Fruit fly (Drosophila melanogaster) whole organism, embryonic: ENCODE results near the gene CG8861.

Experiments used
- B-H2 ChIP-seq: fragments of 200-800 bp; sonication (Bioruptor generic); optimal IDR thresholded peaks from 2 replicates; lab custom pipeline; 2018; ENCODE audit warnings: missing biosample characterization, mild to moderate bottlenecking, missing genetic modification characterization
- CG10147 ChIP-seq: fragments of 200-800 bp; sonication (Bioruptor generic); optimal IDR thresholded peaks from 2 replicates; lab custom pipeline; 2019; ENCODE audit warnings: missing biosample characterization, mild to moderate bottlenecking, missing genetic modification characterization, moderate library complexity
- CG10209 ChIP-seq: fragments of 200-800 bp; sonication (Bioruptor generic); optimal IDR thresholded peaks from 3 replicates; lab custom pipeline; 2017; ENCODE audit warnings: missing biosample characterization, mild to moderate bottlenecking, missing genetic modification characterization, missing genetic modification reagents
- CG10543 ChIP-seq: fragments of 200-800 bp; sonication (Bioruptor generic); optimal IDR thresholded peaks from 3 replicates; lab custom pipeline; 2017; ENCODE audit warnings: missing biosample characterization, mild to moderate bottlenecking, missing genetic modification characterization, moderate library complexity
- CG11695 ChIP-seq: fragments of 200-800 bp; sonication (Bioruptor generic); IDR thresholded peaks from 3 replicates; pipeline ENCODE4 v1.3.6; 2022; ENCODE audit warnings: missing biosample characterization, missing genetic modification characterization
- CG13424 ChIP-seq: fragments of 200-800 bp; sonication (Bioruptor generic); optimal IDR thresholded peaks from 2 replicates; lab custom pipeline; 2019; ENCODE audit warnings: missing biosample characterization, mild to moderate bottlenecking, missing genetic modification characterization, moderate library complexity
- CG15269 ChIP-seq: fragments of 200-800 bp; sonication (Bioruptor generic); optimal IDR thresholded peaks from 2 replicates; lab custom pipeline; 2018; ENCODE audit warnings: missing biosample characterization, mild to moderate bottlenecking, missing genetic modification characterization, moderate library complexity
- CG15696 ChIP-seq: fragments of 200-800 bp; sonication (Bioruptor generic); optimal IDR thresholded peaks from 2 replicates; lab custom pipeline; 2019; ENCODE audit warnings: missing biosample characterization, mild to moderate bottlenecking, missing genetic modification characterization, moderate library complexity
- CG17829 ChIP-seq: fragments of 200-800 bp; optimal IDR thresholded peaks from 2 replicates; lab custom pipeline; 2019; ENCODE audit warnings: missing biosample characterization, mild to moderate bottlenecking, missing genetic modification characterization, moderate library complexity
- CG18619 ChIP-seq: fragments of 200-800 bp; sonication (Bioruptor generic); optimal IDR thresholded peaks from 3 replicates; lab custom pipeline; 2017; ENCODE audit warnings: missing biosample characterization, mild to moderate bottlenecking, missing genetic modification characterization
- CG2712 ChIP-seq: fragments of 200-800 bp; optimal IDR thresholded peaks from 3 replicates; lab custom pipeline; 2019; ENCODE audit warnings: missing biosample characterization, mild to moderate bottlenecking, missing genetic modification characterization, moderate library complexity
- CG2875 ChIP-seq: fragments of 200-800 bp; sonication (Bioruptor generic); optimal IDR thresholded peaks from 2 replicates; lab custom pipeline; 2017; ENCODE audit warnings: missing biosample characterization, mild to moderate bottlenecking, missing genetic modification characterization, missing genetic modification reagents
- CG31365 ChIP-seq: fragments of 200-800 bp; sonication (Bioruptor generic); optimal IDR thresholded peaks from 2 replicates; lab custom pipeline; 2018; ENCODE audit warnings: missing biosample characterization, mild to moderate bottlenecking, missing genetic modification characterization
- CG31388 ChIP-seq: fragments of 200-800 bp; sonication (Bioruptor generic); optimal IDR thresholded peaks from 2 replicates; lab custom pipeline; 2016; ENCODE audit warnings: missing biosample characterization, missing genetic modification characterization
- CG4617 ChIP-seq: fragments of 200-800 bp; sonication (Bioruptor generic); optimal IDR thresholded peaks from 3 replicates; lab custom pipeline; 2016; ENCODE audit warnings: missing biosample characterization, missing genetic modification characterization, borderline replicate concordance
- CG5953 ChIP-seq: fragments of 200-800 bp; sonication (Bioruptor generic); IDR thresholded peaks from 2 replicates; pipeline ENCODE4 v1.3.6; 2022; ENCODE audit warnings: missing biosample characterization, missing genetic modification characterization
- CG8924 ChIP-seq: fragments of 200-800 bp; optimal IDR thresholded peaks from 3 replicates; lab custom pipeline; 2019; ENCODE audit warnings: missing biosample characterization, mild to moderate bottlenecking, missing genetic modification characterization, moderate library complexity
- CTCF ChIP-seq: fragments of 200-800 bp; sonication (Bioruptor generic); optimal IDR thresholded peaks from 2 replicates; lab custom pipeline; 2017; ENCODE audit warnings: missing biosample characterization, mild to moderate bottlenecking, missing genetic modification characterization, moderate library complexity
- Fer3 ChIP-seq: fragments of 200-800 bp; sonication (Bioruptor generic); optimal IDR thresholded peaks from 2 replicates; lab custom pipeline; 2018; ENCODE audit warnings: missing biosample characterization, mild to moderate bottlenecking, missing genetic modification characterization, moderate library complexity
- HLH4C ChIP-seq: fragments of 200-800 bp; sonication (Bioruptor generic); IDR thresholded peaks from 3 replicates; pipeline ENCODE4 v1.3.6; 2022; ENCODE audit warnings: missing biosample characterization, missing genetic modification characterization; ENCODE audit not compliant: partially characterized antibody
- HLH54F ChIP-seq: fragments of 200-800 bp; sonication (Bioruptor generic); optimal IDR thresholded peaks from 3 replicates; lab custom pipeline; 2016; ENCODE audit warnings: missing biosample characterization, missing genetic modification characterization
- Hand ChIP-seq: fragments of 200-800 bp; sonication (Bioruptor generic); optimal IDR thresholded peaks from 2 replicates; lab custom pipeline; 2017; ENCODE audit warnings: mild to moderate bottlenecking, missing biosample characterization, missing genetic modification reagents, missing genetic modification characterization
- HmgZ ChIP-seq: fragments of 200-800 bp; sonication (Bioruptor generic); optimal IDR thresholded peaks from 2 replicates; lab custom pipeline; 2018; ENCODE audit warnings: missing biosample characterization, mild to moderate bottlenecking, missing genetic modification characterization
- Lim3 ChIP-seq: fragments of 200-800 bp; sonication (Bioruptor generic); IDR thresholded peaks from 2 replicates; pipeline ENCODE4 v1.3.6; 2022; ENCODE audit warnings: missing biosample characterization, missing genetic modification characterization
- Max ChIP-seq: fragments of 200-800 bp; sonication (Bioruptor generic); optimal IDR thresholded peaks from 2 replicates; lab custom pipeline; 2016; ENCODE audit warnings: missing biosample characterization, mild to moderate bottlenecking, missing genetic modification characterization
- Ptx1 ChIP-seq: fragments of 200-800 bp; sonication (Bioruptor generic); IDR thresholded peaks from 2 replicates; pipeline ENCODE4 v1.3.6; 2022; ENCODE audit warnings: missing biosample characterization, missing genetic modification characterization
- Rfx ChIP-seq: fragments of 200-800 bp; sonication (Bioruptor generic); IDR thresholded peaks from 2 replicates; pipeline ENCODE4 v1.3.6; 2022; ENCODE audit warnings: missing biosample characterization, missing genetic modification characterization
- abd-A ChIP-seq: fragments of 200-800 bp; sonication (Bioruptor generic); optimal IDR thresholded peaks from 3 replicates; lab custom pipeline; 2019; ENCODE audit warnings: missing biosample characterization, mild to moderate bottlenecking, missing genetic modification characterization, moderate library complexity
- bcd ChIP-seq: fragments of 200-800 bp; sonication (Bioruptor generic); optimal IDR thresholded peaks from 2 replicates; lab custom pipeline; 2017; ENCODE audit warnings: missing biosample characterization, mild to moderate bottlenecking, missing genetic modification characterization
- bsh ChIP-seq, 2 experiments: fragments of 200-800 bp; sonication (Bioruptor generic); optimal IDR thresholded peaks; 2 replicates each; lab custom pipeline; 2017 to 2018; ENCODE audit warnings: mild to moderate bottlenecking in 2 of 2, missing biosample characterization in 2 of 2, missing genetic modification characterization in 2 of 2, moderate library complexity in 1 of 2
- cato ChIP-seq: fragments of 200-800 bp; sonication (Bioruptor generic); optimal IDR thresholded peaks from 2 replicates; lab custom pipeline; 2016; ENCODE audit warnings: missing biosample characterization, missing genetic modification characterization, borderline replicate concordance
- chm ChIP-seq: fragments of 200-800 bp; sonication (Bioruptor generic); IDR thresholded peaks from 2 replicates; pipeline ENCODE4 v1.3.6; 2022; ENCODE audit warnings: missing biosample characterization, missing genetic modification characterization
- ci ChIP-seq: fragments of 200-800 bp; sonication (Bioruptor generic); IDR thresholded peaks from 3 replicates; pipeline ENCODE4 v1.3.6; 2022; ENCODE audit warnings: missing biosample characterization, missing genetic modification characterization
- da ChIP-seq: fragments of 200-800 bp; sonication (Bioruptor generic); optimal IDR thresholded peaks from 2 replicates; lab custom pipeline; 2016; ENCODE audit warnings: missing biosample characterization, missing genetic modification characterization
- gce ChIP-seq: fragments of 200-800 bp; sonication (Bioruptor generic); IDR thresholded peaks from 3 replicates; pipeline ENCODE4 v1.3.6; 2022; ENCODE audit warnings: missing biosample characterization, missing genetic modification characterization
- insv ChIP-seq, 2 experiments: fragments of 200-800 bp; sonication (Bioruptor generic); optimal IDR thresholded peaks; 3 replicates each; lab custom pipeline; 2016 to 2018; ENCODE audit warnings: missing biosample characterization in 2 of 2, missing genetic modification characterization in 2 of 2
- nau ChIP-seq: fragments of 200-800 bp; sonication (Bioruptor generic); optimal IDR thresholded peaks from 3 replicates; lab custom pipeline; 2017; ENCODE audit warnings: missing biosample characterization, mild to moderate bottlenecking, missing genetic modification characterization, missing genetic modification reagents
- nerfin-1 ChIP-seq: fragments of 200-800 bp; sonication (Bioruptor generic); optimal IDR thresholded peaks from 3 replicates; lab custom pipeline; 2019; ENCODE audit warnings: missing biosample characterization, mild to moderate bottlenecking, missing genetic modification characterization, moderate library complexity
- otp ChIP-seq: fragments of 200-800 bp; sonication (Bioruptor generic); IDR thresholded peaks from 3 replicates; pipeline ENCODE4, ENCODE4 v1.3.6; 2022; ENCODE audit warnings: missing biosample characterization, missing genetic modification characterization
- phol ChIP-seq: fragments of 200-800 bp; sonication (Bioruptor generic); optimal IDR thresholded peaks from 3 replicates; lab custom pipeline; 2018; ENCODE audit warnings: missing biosample characterization, mild to moderate bottlenecking, missing genetic modification characterization, moderate library complexity
- pum ChIP-seq: fragments of 200-800 bp; sonication (Bioruptor generic); optimal IDR thresholded peaks from 2 replicates; lab custom pipeline; 2016; ENCODE audit warnings: missing biosample characterization, missing genetic modification characterization
- row ChIP-seq: fragments of 200-800 bp; sonication (Bioruptor generic); IDR thresholded peaks from 3 replicates; pipeline ENCODE4 v1.3.6; 2022; ENCODE audit warnings: missing biosample characterization, missing genetic modification characterization
- run ChIP-seq: fragments of 200-800 bp; sonication (Bioruptor generic); optimal IDR thresholded peaks from 3 replicates; lab custom pipeline; 2018; ENCODE audit warnings: missing biosample characterization, mild to moderate bottlenecking, missing genetic modification characterization
- tap ChIP-seq: fragments of 200-800 bp; optimal IDR thresholded peaks from 3 replicates; lab custom pipeline; 2019; ENCODE audit warnings: missing biosample characterization, mild to moderate bottlenecking, missing genetic modification characterization, moderate library complexity
- tin ChIP-seq: fragments of 200-800 bp; sonication (Bioruptor generic); optimal IDR thresholded peaks from 3 replicates; lab custom pipeline; 2016; ENCODE audit warnings: missing biosample characterization, missing genetic modification characterization

The CG8861 gene

DNA sequence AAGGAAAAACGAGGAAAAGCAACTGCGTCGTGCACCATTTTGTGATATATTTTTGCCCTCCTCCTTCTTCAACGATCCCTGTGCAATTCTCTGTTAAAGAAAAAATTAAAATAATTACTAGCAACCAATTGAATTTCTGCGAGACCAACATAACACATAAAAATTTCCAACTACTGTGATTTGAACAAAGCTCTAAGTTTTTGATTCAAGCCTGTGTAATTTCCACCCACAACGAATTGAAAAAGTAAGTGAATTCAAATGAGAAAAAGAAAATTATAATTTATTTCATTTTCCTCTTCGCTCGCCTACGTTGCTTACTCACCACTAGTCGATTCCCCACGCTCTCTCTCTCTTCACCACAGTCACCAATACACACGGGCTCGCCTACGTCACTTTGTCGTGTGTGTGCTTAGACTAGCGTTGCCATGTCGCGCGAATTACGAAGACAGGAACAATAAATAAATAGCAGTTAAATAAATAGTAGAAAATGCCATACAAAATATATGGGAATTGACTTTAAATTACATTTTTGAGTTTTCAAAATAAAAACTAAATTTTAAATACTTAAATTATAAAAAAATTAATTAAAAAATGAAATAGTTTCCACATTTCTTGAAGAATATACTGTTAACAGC is 14.1 kb upstream of the CG8861 start (continued):
- TF ChIP-seq CTCF (GFP tag; lab: Kevin White, UChicago) (peak; percentile 40), CG11695 (GFP tag; lab: Robert Waterston, UW) (peak; percentile 55; the same call in 2 of the 3 replicates), CG31388 (no peak), otp (GFP tag; lab: Robert Waterston, UW) (no peak), Max (peak; percentile 49), ci (GFP tag; lab: Robert Waterston, UW) (peak; percentile 78), CG2712 (tag; lab: Kevin White, UChicago) (peak; percentile 57), cato (GFP tag; lab: Kevin White, UChicago) (no peak), abd-A (tag; lab: Kevin White, UChicago) (peak; percentile 70), CG8924 (peak; percentile 76), HmgZ (tag; lab: Kevin White, UChicago) (peak; percentile 75), CG4617 (GFP tag; lab: Kevin White, UChicago) (no peak), bcd (GFP tag; lab: Kevin White, UChicago) (peak; percentile 39), Ptx1 (GFP tag; lab: Robert Waterston, UW) (no peak), run (tag; lab: Kevin White, UChicago) (peak; percentile 51), phol (tag; lab: Kevin White, UChicago) (peak; percentile 7), CG5953 (no peak), da (no peak), tap (tag; lab: Kevin White, UChicago) (peak; percentile 70), chm (peak; percentile 6; the same call in 1 of the 2 replicates), B-H2 (GFP tag; lab: Kevin White, UChicago) (peak; percentile 81), Lim3 (GFP tag; lab: Robert Waterston, UW) (no peak), CG10209 (GFP tag; lab: Kevin White, UChicago) (peak; percentile 17), CG15696 (tag; lab: Kevin White, UChicago) (peak; percentile 62), row (GFP tag; lab: Robert Waterston, UW) (peak; percentile 41; the same call in 1 of the 3 replicates), tin (GFP tag; lab: Kevin White, UChicago) (no peak), CG18619 (peak; percentile 26), CG10147 (GFP tag; lab: Kevin White, UChicago) (no peak), CG2875 (GFP tag; lab: Kevin White, UChicago) (peak; percentile 44), Hand (GFP tag; lab: Kevin White, UChicago) (peak; percentile 10), CG13424 (tag; lab: Kevin White, UChicago) (peak; percentile 64), gce (GFP tag; lab: Robert Waterston, UW) (no peak), HLH4C (GFP tag; lab: Robert Waterston, UW) (no peak), nerfin-1 (tag; lab: Kevin White, UChicago) (peak; percentile 58), CG15269 (tag; lab: Kevin White, UChicago) (peak; percentile 68), CG17829 (peak; percentile 64), insv (GFP tag; optimal IDR thresholded peaks at IDR 0.05; lab: Kevin White, UChicago) (peak in 1 of 2 experiments; percentile 38), nau (GFP tag; lab: Kevin White, UChicago) (peak; percentile 24), Fer3 (peak; percentile 67), Rfx (GFP tag; lab: Robert Waterston, UW) (peak; percentile 58), CG31365 (tag; lab: Kevin White, UChicago) (no peak), HLH54F (GFP tag; lab: Kevin White, UChicago) (no peak), pum (GFP tag; lab: Kevin White, UChicago) (no peak), CG10543 (peak; percentile 74), bsh (GFP tag; optimal IDR thresholded peaks at IDR 0.05; lab: Kevin White, UChicago) (peak; percentile 32 to 50)
